Fruit fly (Drosophila melanogaster) whole organism, wandering third instar larva: ENCODE data around the gene St2.
A peak's percentile ranks its signal among the peaks of the same experiment; 100 is the strongest.

Experiments
- Abd-B ChIP-seq: fragments of >200 bp; optimal IDR thresholded peaks from 2 replicates; lab custom pipeline; 2017; ENCODE audit warnings: missing biosample characterization, missing genetic modification characterization
- CG32264 ChIP-seq: fragments of 200-800 bp; sonication (Bioruptor generic); optimal IDR thresholded peaks from 2 replicates; lab custom pipeline; 2016; ENCODE audit warnings: missing biosample characterization, missing genetic modification characterization
- CG9705 ChIP-seq: fragments of 200-800 bp; sonication (Bioruptor generic); optimal IDR thresholded peaks from 2 replicates; lab custom pipeline; 2018; ENCODE audit warnings: missing biosample characterization, mild to moderate bottlenecking, missing genetic modification characterization
- CrebA ChIP-seq: fragments of 200-800 bp; sonication (Bioruptor generic); optimal IDR thresholded peaks from 2 replicates; lab custom pipeline; 2016; ENCODE audit warnings: missing biosample characterization, mild to moderate bottlenecking, missing genetic modification characterization, borderline replicate concordance
- Dfd ChIP-seq: fragments of >200 bp; optimal IDR thresholded peaks from 2 replicates; lab custom pipeline; 2017; ENCODE audit warnings: missing biosample characterization, missing genetic modification characterization
- Dif ChIP-seq: fragments of 200-275, 200-300 bp; sonication (Bioruptor generic); optimal IDR thresholded peaks from 2 replicates; lab custom pipeline; 2018; ENCODE audit warnings: missing biosample characterization, missing genetic modification characterization; ENCODE audit not compliant: partially characterized antibody
- GATAd ChIP-seq: sonication (Bioruptor generic); optimal IDR thresholded peaks from 2 replicates; lab custom pipeline; 2016; ENCODE audit warnings: missing biosample characterization, missing genetic modification characterization
- HLH106 ChIP-seq: fragments of 200-800 bp; optimal IDR thresholded peaks from 3 replicates; lab custom pipeline; 2019; ENCODE audit warnings: missing biosample characterization, mild to moderate bottlenecking, missing genetic modification characterization, moderate library complexity
- Hnf4 ChIP-seq: fragments of 200-800 bp; sonication (Bioruptor generic); optimal IDR thresholded peaks from 2 replicates; lab custom pipeline; 2016; ENCODE audit warnings: missing biosample characterization, mild to moderate bottlenecking, missing genetic modification characterization
- Hr78 ChIP-seq: fragments of >200 bp; optimal IDR thresholded peaks from 2 replicates; lab custom pipeline; 2017; ENCODE audit warnings: missing biosample characterization, missing genetic modification characterization
- Hr83 ChIP-seq: fragments of 200-300 bp; sonication (Bioruptor generic); optimal IDR thresholded peaks from 2 replicates; lab custom pipeline; 2016; ENCODE audit warnings: missing biosample characterization, mild to moderate bottlenecking, missing genetic modification characterization, moderate library complexity; ENCODE audit not compliant: poor library complexity, severe bottlenecking
- Jra ChIP-seq: sonication (Bioruptor generic); optimal IDR thresholded peaks from 2 replicates; lab custom pipeline; 2016; ENCODE audit warnings: missing biosample characterization, missing genetic modification characterization
- Mio ChIP-seq: sonication (Bioruptor generic); optimal IDR thresholded peaks from 2 replicates; lab custom pipeline; 2016; ENCODE audit warnings: missing biosample characterization, missing genetic modification characterization
- Myc ChIP-seq: fragments of >200 bp; optimal IDR thresholded peaks from 2 replicates; lab custom pipeline; 2017
- N ChIP-seq: fragments of >200 bp; optimal IDR thresholded peaks from 2 replicates; lab custom pipeline; 2018; ENCODE audit warnings: missing biosample characterization, missing external identifiers, missing genetic modification characterization
- OdsH ChIP-seq: fragments of 200-800 bp; sonication (Bioruptor generic); optimal IDR thresholded peaks from 2 replicates; lab custom pipeline; 2016; ENCODE audit warnings: missing biosample characterization, mild to moderate bottlenecking, missing genetic modification characterization
- Rel ChIP-seq, 2 experiments: fragments of 200-800 bp; sonication (Bioruptor generic) in 1 of 2; optimal IDR thresholded peaks; 2 replicates in 1 of 2; 3 replicates in 1 of 2; lab custom pipeline; 2016 to 2019; ENCODE audit warnings: mild to moderate bottlenecking in 2 of 2, missing biosample characterization in 2 of 2, missing genetic modification characterization in 2 of 2, moderate library complexity in 1 of 2
- Sp1 ChIP-seq: fragments of 200-800 bp; sonication (Bioruptor generic); optimal IDR thresholded peaks from 3 replicates; lab custom pipeline; 2019; ENCODE audit warnings: missing biosample characterization, mild to moderate bottlenecking, missing genetic modification characterization, moderate library complexity
- Vsx2 ChIP-seq: fragments of 200-300, 225-300 bp; sonication (Bioruptor generic); optimal IDR thresholded peaks from 2 replicates; lab custom pipeline; 2018; ENCODE audit warnings: missing biosample characterization, missing genetic modification characterization; ENCODE audit not compliant: partially characterized antibody
- br ChIP-seq: fragments of 200-800 bp; sonication (Bioruptor generic); optimal IDR thresholded peaks from 2 replicates; lab custom pipeline; 2016; ENCODE audit warnings: missing biosample characterization, missing genetic modification characterization
- brk ChIP-seq: fragments of 200-800 bp; sonication (Bioruptor generic); optimal IDR thresholded peaks from 2 replicates; lab custom pipeline; 2016; ENCODE audit warnings: missing biosample characterization, mild to moderate bottlenecking, missing genetic modification characterization
- dl ChIP-seq, 2 experiments: fragments of 175-275, 200-275 bp in 1 of 2; fragments of 200-275 bp in 1 of 2; sonication (Bioruptor generic); optimal IDR thresholded peaks; lab custom pipeline; 2018; ENCODE audit warnings: mild to moderate bottlenecking in 2 of 2, missing biosample characterization in 2 of 2, missing genetic modification characterization in 2 of 2, moderate library complexity in 2 of 2; ENCODE audit not compliant: partially characterized antibody in 2 of 2, insufficient read depth in 1 of 2
- dmrt93B ChIP-seq: fragments of 200-800 bp; sonication (Bioruptor generic); optimal IDR thresholded peaks from 2 replicates; lab custom pipeline; 2018; ENCODE audit warnings: missing biosample characterization, mild to moderate bottlenecking, missing genetic modification characterization
- dsf ChIP-seq: sonication (Bioruptor generic); optimal IDR thresholded peaks from 2 replicates; lab custom pipeline; 2016; ENCODE audit warnings: missing biosample characterization, missing genetic modification characterization, borderline replicate concordance
- ey ChIP-seq: fragments of 200-800 bp; sonication (Bioruptor generic); optimal IDR thresholded peaks from 2 replicates; lab custom pipeline; 2016; ENCODE audit warnings: missing biosample characterization, missing genetic modification characterization
- foxo ChIP-seq, 2 experiments: fragments of 200-800 bp; sonication (Bioruptor generic); optimal IDR thresholded peaks; 2 replicates in 1 of 2; 3 replicates in 1 of 2; lab custom pipeline; 2016 to 2017; ENCODE audit warnings: missing biosample characterization in 2 of 2, missing genetic modification characterization in 2 of 2
- fru ChIP-seq: fragments of 200-800 bp; sonication (Bioruptor generic); optimal IDR thresholded peaks from 3 replicates; lab custom pipeline; 2016; ENCODE audit warnings: missing biosample characterization, mild to moderate bottlenecking, missing genetic modification characterization
- h ChIP-seq: fragments of 200-800 bp; sonication (Bioruptor generic); optimal IDR thresholded peaks from 3 replicates; lab custom pipeline; 2016; ENCODE audit warnings: missing biosample characterization, mild to moderate bottlenecking, missing genetic modification characterization
- jim ChIP-seq: fragments of 175-275, 200-325 bp; sonication (Bioruptor generic); optimal IDR thresholded peaks from 2 replicates; lab custom pipeline; 2016; ENCODE audit warnings: missing biosample characterization, mild to moderate bottlenecking, missing genetic modification characterization
- lola ChIP-seq: fragments of >200 bp; optimal IDR thresholded peaks from 2 replicates; lab custom pipeline; 2017; ENCODE audit warnings: missing biosample characterization, missing genetic modification characterization
- psq ChIP-seq: fragments of 200-800 bp; sonication (Bioruptor generic); optimal IDR thresholded peaks from 3 replicates; lab custom pipeline; 2017; ENCODE audit warnings: missing biosample characterization, mild to moderate bottlenecking, missing genetic modification characterization, moderate library complexity
- rgr ChIP-seq: fragments of 200-800 bp; sonication (Bioruptor generic); optimal IDR thresholded peaks from 3 replicates; lab custom pipeline; 2016; ENCODE audit warnings: missing biosample characterization, mild to moderate bottlenecking, missing genetic modification characterization
- tai ChIP-seq: sonication (Bioruptor generic); optimal IDR thresholded peaks from 2 replicates; lab custom pipeline; 2016; ENCODE audit warnings: missing biosample characterization, missing genetic modification characterization
- woc ChIP-seq: sonication (Bioruptor generic); optimal IDR thresholded peaks from 2 replicates; lab custom pipeline; 2016; ENCODE audit warnings: missing biosample characterization, mild to moderate bottlenecking, missing genetic modification characterization

Gene St2

dm6 chr3R:9236883-9237267 lies 14.8 kb upstream of the St2 start (continued):
- TF ChIP-seq tai (GFP tag; lab: Kevin White, UChicago) (peak; percentile 41), jim (GFP tag; lab: Kevin White, UChicago) (no peak), ey (no peak), OdsH (GFP tag; lab: Kevin White, UChicago) (peak; percentile 22), br (peak; percentile 58)
- TF ChIP-seq, all 38 proteins: peak for 20

DNA sequence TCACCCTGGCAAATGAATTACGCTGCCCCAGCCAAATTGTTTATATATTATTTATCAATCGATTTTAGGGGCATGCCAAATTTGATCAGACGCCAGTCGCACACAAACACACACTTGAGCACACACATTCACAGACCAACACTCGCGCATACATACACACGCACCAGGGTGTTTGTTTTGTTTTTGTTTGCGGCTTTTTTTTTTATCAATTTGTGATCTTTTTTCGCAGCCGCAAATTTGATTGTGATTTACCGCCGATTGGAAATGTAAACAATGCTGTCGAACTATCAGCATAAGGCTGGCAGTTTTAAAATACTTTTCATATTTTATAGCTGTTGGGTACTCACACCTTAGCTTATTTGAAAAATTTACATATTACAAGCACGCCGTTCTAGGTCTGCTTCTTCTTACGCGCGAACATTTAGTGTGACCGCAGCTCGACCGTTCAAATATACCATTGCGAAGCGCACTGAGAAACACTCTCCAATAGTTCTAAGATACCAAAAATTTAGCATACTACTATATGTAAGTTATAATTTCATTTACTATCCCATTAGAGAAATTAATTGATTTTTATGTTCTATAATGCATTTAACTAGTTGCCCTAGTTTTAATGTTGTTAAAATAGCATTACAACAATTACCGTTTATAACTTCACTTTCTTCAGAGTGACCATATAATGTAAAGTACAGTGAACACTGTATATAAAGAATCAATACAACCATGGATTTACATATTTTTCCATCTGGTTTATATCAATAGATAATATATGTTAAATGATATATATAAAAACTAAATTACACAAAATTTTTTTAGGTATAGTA lies 14.2 kb upstream of the St2 start, which contains the start of gene pum:
Gene pum (minus strand): TSS at position 415 of the 824 bp plus-strand sequence.
- peak; percentile 68 for TF ChIP-seq woc
- TF ChIP-seq Rel (GFP tag; optimal IDR thresholded peaks at IDR 0.05; lab: Kevin White, UChicago), result peak; percentile 77
- TF ChIP-seq Rel (tag; optimal IDR thresholded peaks at IDR 0.05; lab: Kevin White, UChicago), result peak; percentile 61
- TF ChIP-seq Jra (GFP tag; lab: Kevin White, UChicago), result no peak
- no peak for TF ChIP-seq dsf (GFP tag; lab: Kevin White, UChicago)
- TF ChIP-seq dl (GFP tag; optimal IDR thresholded peaks at IDR 0.05; lab: Kevin White, UChicago; ENCODE audit: insufficient read depth in 1 of 2, partially characterized antibody in 2 of 2), result no peak
- no peak for TF ChIP-seq dmrt93B
- TF ChIP-seq CG32264 (GFP tag; lab: Kevin White, UChicago), result no peak
- no peak for TF ChIP-seq Dfd
- TF ChIP-seq Hr83 (GFP tag; lab: Kevin White, UChicago), result no peak
- no peak for TF ChIP-seq Dif (GFP tag; lab: Kevin White, UChicago)
- TF ChIP-seq psq (GFP tag; lab: Kevin White, UChicago), result no peak
- TF ChIP-seq lola (GFP tag; lab: Kevin White, UChicago), result no peak
- no peak for TF ChIP-seq br
- TF ChIP-seq Myc, result no peak
- no peak for TF ChIP-seq fru (GFP tag; lab: Kevin White, UChicago)
- TF ChIP-seq OdsH (GFP tag; lab: Kevin White, UChicago), result no peak
- TF ChIP-seq HLH106 (tag; lab: Kevin White, UChicago), result peak; percentile 49
- peak; percentile 9 for TF ChIP-seq Sp1 (GFP tag; lab: Kevin White, UChicago)
- no peak for TF ChIP-seq CrebA (GFP tag; lab: Kevin White, UChicago)
- TF ChIP-seq CG9705 (GFP tag; lab: Kevin White, UChicago), result no peak
- TF ChIP-seq Abd-B (GFP tag; lab: Kevin White, UChicago), result no peak
- TF ChIP-seq Hnf4 (GFP tag; lab: Kevin White, UChicago), result no peak

DNA sequence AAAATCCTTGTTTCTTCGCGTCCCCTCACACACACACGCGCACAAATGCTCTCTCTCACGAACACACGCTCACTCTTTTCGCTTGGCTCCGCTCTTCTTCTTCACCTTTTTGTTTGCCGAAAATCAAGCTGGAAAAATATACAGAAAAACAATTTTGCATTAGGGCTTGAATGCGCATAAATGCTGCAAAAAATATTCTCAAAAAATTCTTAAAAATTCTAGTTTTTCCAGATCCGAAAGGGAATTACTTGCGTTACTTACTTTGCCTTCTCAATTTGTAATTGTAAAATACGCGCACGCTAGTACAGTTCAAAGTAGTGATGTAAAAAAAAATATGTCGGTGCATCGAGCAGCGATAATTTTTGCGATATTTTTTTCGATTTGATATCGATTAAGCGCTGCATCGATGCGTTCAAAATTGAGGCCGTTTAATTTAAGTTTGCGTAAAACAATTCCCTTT lies 11.7 kb upstream of the St2 start:
- TF ChIP-seq brk (GFP tag; lab: Kevin White, UChicago) (peak; percentile 18), dmrt93B (no peak), Jra (GFP tag; lab: Kevin White, UChicago) (peak; percentile 18), rgr (GFP tag; lab: Kevin White, UChicago) (peak; percentile 95), fru (GFP tag; lab: Kevin White, UChicago) (peak; percentile 54), psq (GFP tag; lab: Kevin White, UChicago) (peak; percentile 24), dsf (GFP tag; lab: Kevin White, UChicago) (peak; percentile 19), h (peak; percentile 27), Hr83 (GFP tag; lab: Kevin White, UChicago) (no peak), Sp1 (GFP tag; lab: Kevin White, UChicago) (peak; percentile 23), Rel (GFP tag; optimal IDR thresholded peaks at IDR 0.05; lab: Kevin White, UChicago) (no peak), Rel (tag; optimal IDR thresholded peaks at IDR 0.05; lab: Kevin White, UChicago) (peak; percentile 27), GATAd (GFP tag; lab: Kevin White, UChicago) (no peak), foxo (GFP tag; optimal IDR thresholded peaks at IDR 0.05; lab: Kevin White, UChicago) (no peak), Hnf4 (GFP tag; lab: Kevin White, UChicago) (peak; percentile 27)

- no peak for TF ChIP-seq ey
- TF ChIP-seq lola (GFP tag; lab: Kevin White, UChicago), result no peak
- no peak for TF ChIP-seq foxo (GFP tag; optimal IDR thresholded peaks at IDR 0.05; lab: Kevin White, UChicago)
- no peak for TF ChIP-seq dmrt93B
- no peak for TF ChIP-seq Hr78 (GFP tag; lab: Kevin White, UChicago)
- TF ChIP-seq dsf (GFP tag; lab: Kevin White, UChicago), result no peak
- TF ChIP-seq brk (GFP tag; lab: Kevin White, UChicago), result no peak
- no peak for TF ChIP-seq N (GFP tag; lab: Kevin White, UChicago)
- TF ChIP-seq Dif (GFP tag; lab: Kevin White, UChicago), result no peak
- no peak for TF ChIP-seq GATAd (GFP tag; lab: Kevin White, UChicago)
- TF ChIP-seq Myc, result no peak
- no peak for TF ChIP-seq Vsx2 (GFP tag; lab: Kevin White, UChicago)
- no peak for TF ChIP-seq CG32264 (GFP tag; lab: Kevin White, UChicago)
- TF ChIP-seq Rel (GFP tag; optimal IDR thresholded peaks at IDR 0.05; lab: Kevin White, UChicago), result no peak
- no peak for TF ChIP-seq Rel (tag; optimal IDR thresholded peaks at IDR 0.05; lab: Kevin White, UChicago)
- no peak for TF ChIP-seq Mio (GFP tag; lab: Kevin White, UChicago)
- no peak for TF ChIP-seq woc
- no peak for TF ChIP-seq HLH106 (tag; lab: Kevin White, UChicago)
- TF ChIP-seq, all 38 proteins: peak for 0
These were observed 11.1 kb upstream of the St2 start, which contains the start of gene D1 for dm6 chr3R:9240554-9240953. TSS of gene D1 (minus strand) at chr3R:9240654.
